Worm (Caenorhabditis elegans) whole organism, L2 larva: ENCODE data around the gene F32D8.3.
A peak's percentile ranks its signal among the peaks of the same experiment; 100 is the strongest.

ENCODE experiments used
- ceh-16 ChIP-seq: fragments of 150-350 bp; optimal IDR thresholded peaks from 2 replicates; lab custom pipeline; 2014; ENCODE audit warnings: missing biosample characterization, missing genetic modification characterization
- ceh-82 ChIP-seq: fragments of 150-350 bp; optimal IDR thresholded peaks from 2 replicates; lab custom pipeline; 2014; ENCODE audit warnings: missing biosample characterization, missing genetic modification characterization
- elt-1 ChIP-seq: fragments of 150-350 bp; optimal IDR thresholded peaks from 2 replicates; lab custom pipeline; 2014; ENCODE audit warnings: missing biosample characterization, missing genetic modification characterization
- lin-11 ChIP-seq: fragments of 150-350 bp; sonication (generic microtip); optimal IDR thresholded peaks from 2 replicates; lab custom pipeline; 2014; ENCODE audit warnings: missing biosample characterization, missing genetic modification characterization, inconsistent platforms, mixed read lengths
- nhr-11 ChIP-seq: fragments of 150-350 bp; optimal IDR thresholded peaks from 2 replicates; lab custom pipeline; 2014; ENCODE audit warnings: missing biosample characterization, missing genetic modification characterization
- nhr-12 ChIP-seq: fragments of 150-350 bp; optimal IDR thresholded peaks from 2 replicates; lab custom pipeline; 2014; ENCODE audit warnings: missing biosample characterization, missing genetic modification characterization
- nhr-237 ChIP-seq: fragments of 150-350 bp; optimal IDR thresholded peaks from 2 replicates; lab custom pipeline; 2014; ENCODE audit warnings: missing biosample characterization, missing genetic modification characterization

- TF ChIP-seq nhr-12 (tag; lab: Kevin White, UChicago) = no peak
- TF ChIP-seq ceh-16 (tag; lab: Kevin White, UChicago) = no peak
- no peak for TF ChIP-seq elt-1 (tag; lab: Kevin White, UChicago)
- no peak for TF ChIP-seq nhr-237 (tag; lab: Kevin White, UChicago)
- peak; percentile 39 for TF ChIP-seq lin-11
- TF ChIP-seq nhr-11 (tag; lab: Kevin White, UChicago) = no peak
- TF ChIP-seq ceh-82 (tag; lab: Kevin White, UChicago) = no peak
Measured at ce11 chrV:10929511-10929910, 42.9 kb downstream of the F32D8.3 start, which contains the start of gene F58B4.3.
